Fruit fly (Drosophila melanogaster) Kc167 (cell line): Measurements from ENCODE around the gene rdgA.

ENCODE experiments used
- Myc ChIP-seq: fragments of >200 bp; optimal IDR thresholded peaks from 2 replicates; lab custom pipeline; 2017; ENCODE audit warnings: missing external identifiers
- h ChIP-seq: fragments of >200 bp; optimal IDR thresholded peaks from 3 replicates; lab custom pipeline; 2018; ENCODE audit warnings: missing external identifiers
- psq ChIP-seq: fragments of >200 bp; optimal IDR thresholded peaks from 2 replicates; lab custom pipeline; 2017; ENCODE audit warnings: missing external identifiers

dm6 chrX:9062665-9063064 is 155.8 kb downstream of the rdgA start:
- TF ChIP-seq Myc (lab: Kevin White, UChicago) (no peak), psq (lab: Kevin White, UChicago) (no peak), h (no peak)
